Worm (Caenorhabditis elegans): Measurements from ENCODE around the gene F13A7.12.

ce11 chrV:16445676-16446075 lies 49.8 kb downstream of the F13A7.12 start, which contains the start of gene T08G3.6:
- TF ChIP-seq ceh-82 (tag; optimal IDR thresholded peaks at IDR 0.05) (no peak), nhr-11 (tag; optimal IDR thresholded peaks at IDR 0.05) (no peak), nhr-77 (tag; optimal IDR thresholded peaks at IDR 0.05) (no peak), nhr-23 (tag; optimal IDR thresholded peaks at IDR 0.05) (no peak), unc-62 (GFP tag; optimal IDR thresholded peaks at IDR 0.05) (no peak), nhr-25 (tag; optimal IDR thresholded peaks at IDR 0.05) (no peak), nhr-10 (tag; optimal IDR thresholded peaks at IDR 0.05) (no peak), ztf-11 (tag; optimal IDR thresholded peaks at IDR 0.05) (no peak), lin-13 (GFP tag; optimal IDR thresholded peaks at IDR 0.05) (no peak), alr-1 (tag; optimal IDR thresholded peaks at IDR 0.05) (no peak), fos-1 (tag; optimal IDR thresholded peaks at IDR 0.05) (no peak)

All from whole organism, L2 larva.